Fruit fly (Drosophila melanogaster) whole organism, embryonic: Measurements from ENCODE around the gene Ugt37D1.
A peak's percentile ranks its signal among the peaks of the same experiment; 100 is the strongest.

ENCODE experiments used
- BtbVII ChIP-seq: fragments of 200-800 bp; sonication (Bioruptor generic); optimal IDR thresholded peaks from 3 replicates; lab custom pipeline; 2017; ENCODE audit warnings: missing biosample characterization, mild to moderate bottlenecking, missing genetic modification characterization
- CG10274 ChIP-seq: fragments of 200-800 bp; sonication (Bioruptor generic); optimal IDR thresholded peaks from 3 replicates; lab custom pipeline; 2017; ENCODE audit warnings: missing biosample characterization, mild to moderate bottlenecking, missing genetic modification characterization
- CG10431 ChIP-seq: fragments of 200-800 bp; sonication (Bioruptor generic); optimal IDR thresholded peaks from 3 replicates; lab custom pipeline; 2018; ENCODE audit warnings: missing biosample characterization, mild to moderate bottlenecking, missing genetic modification characterization
- CG10462 ChIP-seq: fragments of 200-800 bp; sonication (Bioruptor generic); optimal IDR thresholded peaks from 2 replicates; lab custom pipeline; 2016; ENCODE audit warnings: missing biosample characterization, missing genetic modification characterization
- CG11247 ChIP-seq: fragments of 200-800 bp; sonication (Bioruptor generic); IDR thresholded peaks from 2 replicates; pipeline ENCODE4 v1.3.6; 2022; ENCODE audit warnings: missing biosample characterization, missing genetic modification characterization
- CG11398 ChIP-seq: fragments of 200-800 bp; sonication (Bioruptor generic); optimal IDR thresholded peaks from 2 replicates; lab custom pipeline; 2016; ENCODE audit warnings: missing biosample characterization, missing genetic modification characterization
- CG12391 ChIP-seq: fragments of 200-800 bp; sonication (Bioruptor generic); optimal IDR thresholded peaks from 3 replicates; lab custom pipeline; 2018; ENCODE audit warnings: missing biosample characterization, mild to moderate bottlenecking, missing genetic modification characterization, moderate library complexity
- CG12769 ChIP-seq: fragments of 200-800 bp; sonication (Bioruptor generic); optimal IDR thresholded peaks from 2 replicates; lab custom pipeline; 2019; ENCODE audit warnings: missing biosample characterization, mild to moderate bottlenecking, missing genetic modification characterization, moderate library complexity
- CG13775 ChIP-seq: fragments of 200-800 bp; sonication (Bioruptor generic); optimal IDR thresholded peaks from 3 replicates; lab custom pipeline; 2017; ENCODE audit warnings: missing biosample characterization, mild to moderate bottlenecking, missing genetic modification characterization
- CG15269 ChIP-seq: fragments of 200-800 bp; sonication (Bioruptor generic); optimal IDR thresholded peaks from 2 replicates; lab custom pipeline; 2018; ENCODE audit warnings: missing biosample characterization, mild to moderate bottlenecking, missing genetic modification characterization, moderate library complexity
- CG15601 ChIP-seq: fragments of 200-800 bp; sonication (Bioruptor generic); optimal IDR thresholded peaks from 3 replicates; lab custom pipeline; 2019; ENCODE audit warnings: missing biosample characterization, mild to moderate bottlenecking, missing genetic modification characterization, moderate library complexity
- CG16813 ChIP-seq: fragments of 200-800 bp; sonication (Bioruptor generic); IDR thresholded peaks from 3 replicates; pipeline ENCODE4 v1.3.6; 2022; ENCODE audit warnings: missing biosample characterization, missing genetic modification characterization; ENCODE audit not compliant: partially characterized antibody
- CG18011 ChIP-seq: fragments of 200-800 bp; sonication (Bioruptor generic); optimal IDR thresholded peaks from 2 replicates; lab custom pipeline; 2017; ENCODE audit warnings: missing biosample characterization, missing genetic modification characterization, mild to moderate bottlenecking, moderate library complexity, missing genotype
- CG18619 ChIP-seq: fragments of 200-800 bp; sonication (Bioruptor generic); optimal IDR thresholded peaks from 3 replicates; lab custom pipeline; 2017; ENCODE audit warnings: missing biosample characterization, mild to moderate bottlenecking, missing genetic modification characterization
- CG2678 ChIP-seq: fragments of 200-800 bp; sonication (Bioruptor generic); optimal IDR thresholded peaks from 3 replicates; lab custom pipeline; 2019; ENCODE audit warnings: missing biosample characterization, mild to moderate bottlenecking, missing genetic modification characterization, moderate library complexity
- CG32532 ChIP-seq: fragments of 200-800 bp; sonication (Bioruptor generic); IDR thresholded peaks from 2 replicates; pipeline ENCODE4 v1.3.6; 2022; ENCODE audit warnings: missing biosample characterization, missing genetic modification characterization
- CG4424 ChIP-seq: fragments of 200-800 bp; sonication (Bioruptor generic); optimal IDR thresholded peaks from 3 replicates; lab custom pipeline; 2016; ENCODE audit warnings: missing biosample characterization, missing genetic modification characterization
- CG4854 ChIP-seq: fragments of 200-800 bp; sonication (Bioruptor generic); optimal IDR thresholded peaks from 2 replicates; lab custom pipeline; 2016; ENCODE audit warnings: missing biosample characterization, missing genetic modification characterization, inconsistent platforms
- CG7556 ChIP-seq: fragments of 200-800 bp; sonication (Bioruptor generic); optimal IDR thresholded peaks from 2 replicates; lab custom pipeline; 2017; ENCODE audit warnings: missing biosample characterization, mild to moderate bottlenecking, missing genetic modification characterization
- CG7987 ChIP-seq: fragments of 200-800 bp; sonication (Bioruptor generic); optimal IDR thresholded peaks from 2 replicates; lab custom pipeline; 2018; ENCODE audit warnings: missing biosample characterization, mild to moderate bottlenecking, missing genetic modification characterization, moderate library complexity
- CG9609 ChIP-seq: fragments of 200-800 bp; sonication (Bioruptor generic); optimal IDR thresholded peaks from 3 replicates; lab custom pipeline; 2016; ENCODE audit warnings: missing biosample characterization, missing genetic modification characterization
- CG9876 ChIP-seq: fragments of 200-800 bp; sonication (Bioruptor generic); optimal IDR thresholded peaks from 2 replicates; lab custom pipeline; 2016; ENCODE audit warnings: missing biosample characterization, missing genetic modification characterization
- D19B ChIP-seq: fragments of 200-800 bp; sonication (Bioruptor generic); optimal IDR thresholded peaks from 2 replicates; lab custom pipeline; 2017; ENCODE audit warnings: missing biosample characterization, mild to moderate bottlenecking, missing genetic modification characterization
- Dfd ChIP-seq, 2 experiments: fragments of >200 bp; optimal IDR thresholded peaks; 2 replicates each; lab custom pipeline; 2017; ENCODE audit warnings: missing biosample characterization in 2 of 2, missing genetic modification characterization in 2 of 2
- HLHmδ ChIP-seq: fragments of 200-800 bp; sonication (Bioruptor generic); optimal IDR thresholded peaks from 2 replicates; lab custom pipeline; 2018; ENCODE audit warnings: missing biosample characterization, mild to moderate bottlenecking, missing genetic modification characterization, moderate library complexity
- Jarid2 ChIP-seq: fragments of 200-800 bp; sonication (Bioruptor generic); optimal IDR thresholded peaks from 3 replicates; lab custom pipeline; 2017; ENCODE audit warnings: mild to moderate bottlenecking, missing biosample characterization, missing genetic modification reagents, missing genetic modification characterization
- Med ChIP-seq: fragments of 200-800 bp; sonication (Bioruptor generic); peaks from one replicate; lab custom pipeline; 2016; ENCODE audit warnings: missing biosample characterization, missing genetic modification characterization, mild to moderate bottlenecking, inconsistent platforms, moderate library complexity
- Meics ChIP-seq: fragments of 200-800 bp; sonication (Bioruptor generic); optimal IDR thresholded peaks from 2 replicates; lab custom pipeline; 2017; ENCODE audit warnings: missing biosample characterization, mild to moderate bottlenecking, missing genetic modification characterization
- Opbp ChIP-seq: fragments of 200-800 bp; sonication (Bioruptor generic); IDR thresholded peaks from 3 replicates; pipeline ENCODE4 v1.3.6; 2022; ENCODE audit warnings: missing biosample characterization, missing genetic modification characterization; ENCODE audit not compliant: partially characterized antibody
- Pdp1 ChIP-seq, 2 experiments: fragments of 200-800 bp; sonication (Bioruptor generic); optimal IDR thresholded peaks; 3 replicates each; lab custom pipeline; 2016; ENCODE audit warnings: missing biosample characterization in 2 of 2, missing genetic modification characterization in 2 of 2, mild to moderate bottlenecking in 1 of 2, moderate library complexity in 1 of 2
- Sry-β ChIP-seq: fragments of 200-800 bp; sonication (Bioruptor generic); optimal IDR thresholded peaks from 2 replicates; lab custom pipeline; 2018; ENCODE audit warnings: missing biosample characterization, mild to moderate bottlenecking, missing genetic modification characterization, moderate library complexity
- Ssrp ChIP-seq: fragments of 200-800 bp; sonication (Bioruptor generic); optimal IDR thresholded peaks from 2 replicates; lab custom pipeline; 2018; ENCODE audit warnings: missing biosample characterization, mild to moderate bottlenecking, missing genetic modification characterization, moderate library complexity
- Trl ChIP-seq, 3 experiments: fragments of >200 bp in 2 of 3; fragments of 200-800 bp in 1 of 3; sonication (Bioruptor generic) in 1 of 3; optimal IDR thresholded peaks; 2 replicates in 1 of 3; 3 replicates in 2 of 3; lab custom pipeline; 2016 to 2017; ENCODE audit warnings: missing biosample characterization in 1 of 3, missing genetic modification characterization in 1 of 3
- aop ChIP-seq: fragments of 200-800 bp; sonication (Bioruptor generic); IDR thresholded peaks from 2 replicates; pipeline ENCODE4 v1.3.6; 2022; ENCODE audit warnings: missing biosample characterization, missing genetic modification characterization
- bbx ChIP-seq: fragments of 200-800 bp; sonication (Bioruptor generic); IDR thresholded peaks from 2 replicates; pipeline ENCODE4 v1.3.6; 2022; ENCODE audit warnings: missing biosample characterization, missing genetic modification characterization; ENCODE audit not compliant: partially characterized antibody
- br ChIP-seq: fragments of >200 bp; optimal IDR thresholded peaks from 2 replicates; lab custom pipeline; 2017
- bsh ChIP-seq, 2 experiments: fragments of 200-800 bp; sonication (Bioruptor generic); optimal IDR thresholded peaks; 2 replicates each; lab custom pipeline; 2017 to 2018; ENCODE audit warnings: mild to moderate bottlenecking in 2 of 2, missing biosample characterization in 2 of 2, missing genetic modification characterization in 2 of 2, moderate library complexity in 1 of 2
- chm ChIP-seq: fragments of 200-800 bp; sonication (Bioruptor generic); IDR thresholded peaks from 2 replicates; pipeline ENCODE4 v1.3.6; 2022; ENCODE audit warnings: missing biosample characterization, missing genetic modification characterization
- en ChIP-seq: fragments of 200-800 bp; sonication (Bioruptor generic); optimal IDR thresholded peaks from 2 replicates; lab custom pipeline; 2016; ENCODE audit warnings: missing biosample characterization, missing genetic modification characterization
- fd102C ChIP-seq: fragments of 200-800 bp; sonication (Bioruptor generic); optimal IDR thresholded peaks from 2 replicates; lab custom pipeline; 2018; ENCODE audit warnings: missing biosample characterization, mild to moderate bottlenecking, missing genetic modification characterization, moderate library complexity
- grn ChIP-seq: fragments of 200-800 bp; sonication (Bioruptor generic); optimal IDR thresholded peaks from 3 replicates; lab custom pipeline; 2017; ENCODE audit warnings: missing biosample characterization, missing genetic modification characterization
- her ChIP-seq: fragments of 200-800 bp; sonication (Bioruptor generic); optimal IDR thresholded peaks from 2 replicates; lab custom pipeline; 2016; ENCODE audit warnings: missing biosample characterization, missing genetic modification characterization
- ind ChIP-seq: fragments of 200-800 bp; sonication (Bioruptor generic); optimal IDR thresholded peaks from 3 replicates; lab custom pipeline; 2016; ENCODE audit warnings: missing biosample characterization, missing genetic modification characterization
- lmd ChIP-seq: fragments of 200-800 bp; sonication (Bioruptor generic); IDR thresholded peaks from 2 replicates; pipeline ENCODE4 v1.3.6; 2022; ENCODE audit warnings: missing biosample characterization, missing genetic modification characterization
- mld ChIP-seq: fragments of 200-800 bp; sonication (Bioruptor generic); IDR thresholded peaks from 3 replicates; pipeline ENCODE4 v1.3.6; 2022; ENCODE audit warnings: missing biosample characterization, missing genetic modification characterization; ENCODE audit not compliant: partially characterized antibody
- row ChIP-seq: fragments of 200-800 bp; sonication (Bioruptor generic); IDR thresholded peaks from 3 replicates; pipeline ENCODE4 v1.3.6; 2022; ENCODE audit warnings: missing biosample characterization, missing genetic modification characterization
- sd ChIP-seq: fragments of 200-800 bp; sonication (Bioruptor generic); optimal IDR thresholded peaks from 3 replicates; lab custom pipeline; 2018; ENCODE audit warnings: missing biosample characterization, mild to moderate bottlenecking, missing genetic modification characterization, moderate library complexity
- sens ChIP-seq: fragments of 200-800 bp; sonication (Bioruptor generic); peaks from one replicate; lab custom pipeline; 2016; ENCODE audit warnings: missing biosample characterization, missing genetic modification characterization
- stc ChIP-seq: fragments of 200-800 bp; sonication (Bioruptor generic); IDR thresholded peaks from 2 replicates; pipeline ENCODE4 v1.3.6; 2022; ENCODE audit warnings: missing biosample characterization, missing genetic modification characterization
- twi ChIP-seq: fragments of 200-800 bp; optimal IDR thresholded peaks from 2 replicates; lab custom pipeline; 2019; ENCODE audit warnings: missing biosample characterization, mild to moderate bottlenecking, missing genetic modification characterization, moderate library complexity

The Ugt37D1 gene

DNA sequence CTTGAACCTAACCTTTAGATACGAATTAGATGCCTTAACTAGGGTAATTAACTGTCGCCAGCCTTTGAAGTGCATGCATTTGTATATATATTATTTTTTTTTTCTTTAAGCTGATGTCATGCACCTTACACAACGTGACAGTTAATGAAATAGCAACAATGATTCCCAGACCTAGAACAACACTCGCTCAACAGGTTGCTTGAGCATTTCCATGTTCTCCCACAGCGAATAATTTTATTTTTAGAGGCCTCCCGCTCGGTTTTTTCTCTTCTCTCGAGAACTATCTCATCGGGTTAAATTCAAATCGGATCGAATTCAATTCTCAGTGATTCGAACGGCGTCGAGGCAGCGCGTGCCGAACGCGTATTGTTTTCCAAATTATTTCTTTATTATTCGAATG is at the start of gene Ugt37D1:
TSS of gene Ugt37D1 (plus strand) at position 321 of the 400 bp plus-strand sequence.
- no peak for TF ChIP-seq CG7556
- peak; percentile 52 for TF ChIP-seq CG12769
- no peak for TF ChIP-seq D19B (GFP tag; lab: Kevin White, UChicago)
- TF ChIP-seq CG9609 (GFP tag; lab: Kevin White, UChicago) = no peak
- no peak for TF ChIP-seq Ssrp (tag; lab: Kevin White, UChicago)
- TF ChIP-seq chm = 0 out of 2 replicates have a peak, but pooled peaks have one; percentile 12
- no peak for TF ChIP-seq CG2678
- TF ChIP-seq bsh (GFP tag; optimal IDR thresholded peaks at IDR 0.05; lab: Kevin White, UChicago) = no peak
- TF ChIP-seq Sry-β = no peak
- peak in 1 of 2 experiments; percentile 68 for TF ChIP-seq Pdp1 (GFP tag; optimal IDR thresholded peaks at IDR 0.05; lab: Kevin White, UChicago)
- TF ChIP-seq CG4424 (GFP tag; lab: Kevin White, UChicago) = no peak
- no peak for TF ChIP-seq CG13775 (GFP tag; lab: Kevin White, UChicago)
- no peak for TF ChIP-seq br (lab: Kevin White, UChicago)
- no peak for TF ChIP-seq CG7987 (GFP tag; lab: Kevin White, UChicago)
- TF ChIP-seq en = no peak
- TF ChIP-seq CG9876 = no peak
- peak; percentile 5 for TF ChIP-seq CG15269
- no peak for TF ChIP-seq CG10431 (GFP tag; lab: Kevin White, UChicago)
- TF ChIP-seq CG11247 (GFP tag; lab: Robert Waterston, UW) = no peak
- TF ChIP-seq CG10274 (GFP tag; lab: Kevin White, UChicago) = no peak
- no peak for TF ChIP-seq her (GFP tag; lab: Kevin White, UChicago)
- TF ChIP-seq row (GFP tag; lab: Robert Waterston, UW) = no peak; the same call in 2 of the 3 replicates
- no peak for TF ChIP-seq lmd (GFP tag; lab: Robert Waterston, UW)
- TF ChIP-seq stc = 0 out of 2 replicates have a peak, but pooled peaks have one; percentile 32
- no peak for TF ChIP-seq fd102C (GFP tag; lab: Kevin White, UChicago)
- peak; percentile 31 for TF ChIP-seq Med (GFP tag; lab: Kevin White, UChicago)
- peak; percentile 40 to 71 for TF ChIP-seq Trl (optimal IDR thresholded peaks at IDR 0.05; lab: Kevin White, UChicago)
- no peak for TF ChIP-seq Trl (GFP tag; optimal IDR thresholded peaks at IDR 0.05; lab: Kevin White, UChicago)
- no peak for TF ChIP-seq CG16813 (GFP tag; lab: Robert Waterston, UW)
- TF ChIP-seq sens (GFP tag; lab: Kevin White, UChicago) = peak; percentile 40
- no peak for TF ChIP-seq CG10462
- no peak for TF ChIP-seq grn
- TF ChIP-seq CG11398 = no peak
- TF ChIP-seq twi (tag; lab: Kevin White, UChicago) = no peak
- TF ChIP-seq CG15601 (tag; lab: Kevin White, UChicago) = no peak
- TF ChIP-seq HLHmδ (GFP tag; lab: Kevin White, UChicago) = no peak
- TF ChIP-seq Dfd (GFP tag; optimal IDR thresholded peaks at IDR 0.05; lab: Kevin White, UChicago) = no peak
- TF ChIP-seq BtbVII = no peak
- no peak for TF ChIP-seq CG32532
- TF ChIP-seq bbx (GFP tag; lab: Robert Waterston, UW) = no peak
- no peak for TF ChIP-seq CG18011 (GFP tag; lab: Kevin White, UChicago)
- peak; percentile 26 for TF ChIP-seq Jarid2 (GFP tag; lab: Kevin White, UChicago)
- no peak for TF ChIP-seq Opbp (GFP tag; lab: Robert Waterston, UW)
- no peak for TF ChIP-seq CG12391 (tag; lab: Kevin White, UChicago)
- no peak for TF ChIP-seq CG18619
- TF ChIP-seq ind (GFP tag; lab: Kevin White, UChicago) = no peak
- TF ChIP-seq Meics = peak; percentile 24
- TF ChIP-seq aop (GFP tag; lab: Robert Waterston, UW) = no peak
- no peak for TF ChIP-seq mld (GFP tag; lab: Robert Waterston, UW)
- TF ChIP-seq CG4854 (GFP tag; lab: Kevin White, UChicago) = no peak
- TF ChIP-seq sd (tag; lab: Kevin White, UChicago) = no peak
